Worm (Caenorhabditis elegans): Measurements from ENCODE around the gene F25E2.2.

DNA sequence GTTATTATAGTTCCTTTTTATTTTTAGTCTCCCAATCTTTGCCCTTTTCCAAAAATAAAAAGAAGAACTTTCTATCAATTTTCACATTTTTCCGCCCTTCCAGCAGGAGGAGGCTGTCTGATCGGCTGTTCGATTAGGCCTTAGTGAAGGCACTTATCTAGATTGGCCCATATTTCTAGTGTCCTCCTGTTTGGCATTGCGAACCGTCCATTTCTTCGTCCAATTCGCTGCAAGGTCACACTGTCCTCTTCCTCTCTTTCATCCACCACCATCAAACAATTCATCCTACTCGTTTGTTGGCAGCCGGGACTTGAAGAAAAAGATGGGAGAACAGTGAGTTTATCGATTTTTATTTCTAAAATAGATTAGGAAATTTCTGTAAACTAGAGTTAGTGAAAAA lies 38.4 kb downstream of the F25E2.2 start, which contains the start of gene T04G9.4:
- TF ChIP-seq ZK546.5 (tag; optimal IDR thresholded peaks at IDR 0.05) (no peak), nhr-25 (tag; optimal IDR thresholded peaks at IDR 0.05) (peak; percentile 75), skn-1 (tag; optimal IDR thresholded peaks at IDR 0.05) (no peak), elt-3 (tag; optimal IDR thresholded peaks at IDR 0.05) (no peak), unc-62 (GFP tag; optimal IDR thresholded peaks at IDR 0.05) (no peak)

Measured in whole organism, L3 larva.